Fruit fly (Drosophila melanogaster): ENCODE results near the gene ttk.

Gene ttk

DNA sequence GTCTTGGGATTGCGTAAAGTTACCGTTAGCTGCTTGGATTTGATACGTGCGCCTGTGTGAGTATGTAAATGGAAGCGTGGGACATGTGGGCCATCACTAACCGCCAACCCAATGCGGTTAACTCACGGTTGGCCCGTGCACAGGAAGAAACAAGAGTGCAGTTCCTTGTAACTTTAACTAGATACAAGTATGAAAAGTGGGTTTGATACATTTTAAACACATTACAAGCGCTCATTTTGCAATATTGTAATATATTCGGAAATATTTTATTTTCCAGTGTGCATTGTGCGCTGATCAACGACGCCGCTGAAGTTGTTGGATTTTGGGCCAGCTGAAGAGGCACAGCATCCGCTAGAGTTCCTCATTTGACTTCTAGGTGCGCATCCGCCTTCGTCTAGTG, 25.9 kb upstream of the ttk start (continued):
- TF ChIP-seq Mad (GFP tag; optimal IDR thresholded peaks at IDR 0.05) = no peak
- TF ChIP-seq CG11093 (GFP tag; IDR thresholded peaks at IDR 0.05) = no peak
- TF ChIP-seq kni (GFP tag; optimal IDR thresholded peaks at IDR 0.05) = no peak
- TF ChIP-seq CG7372 (GFP tag; IDR thresholded peaks at IDR 0.05) = no peak
- no peak for TF ChIP-seq crol (GFP tag; IDR thresholded peaks at IDR 0.05)
- TF ChIP-seq her (GFP tag; optimal IDR thresholded peaks at IDR 0.05) = no peak
- no peak for TF ChIP-seq ato (GFP tag; IDR thresholded peaks at IDR 0.05; ENCODE audit: partially characterized antibody)
- peak; percentile 31 for TF ChIP-seq PHDP (tag; optimal IDR thresholded peaks at IDR 0.05)
- no peak for TF ChIP-seq CG8478 (optimal IDR thresholded peaks at IDR 0.05)
- TF ChIP-seq Hr39 (optimal IDR thresholded peaks at IDR 0.05) = no peak
- no peak for TF ChIP-seq CG14965 (GFP tag; optimal IDR thresholded peaks at IDR 0.05; ENCODE audit: borderline replicate concordance)
- peak; percentile 79; the same call in 2 of the 3 replicates for TF ChIP-seq ci (GFP tag; IDR thresholded peaks at IDR 0.05)
- TF ChIP-seq Gug (GFP tag; IDR thresholded peaks at IDR 0.05) = 0 out of 4 replicates have a peak, but pooled peaks have one; percentile 18
- peak; percentile 55 for TF ChIP-seq CG30403 (GFP tag; optimal IDR thresholded peaks at IDR 0.05)
- peak; percentile 15 for TF ChIP-seq CG9609 (GFP tag; optimal IDR thresholded peaks at IDR 0.05)
- no peak for TF ChIP-seq E2f2 (GFP tag; IDR thresholded peaks at IDR 0.05)
- TF ChIP-seq Vsx1 (GFP tag; optimal IDR thresholded peaks at IDR 0.05) = no peak
- TF ChIP-seq aop (GFP tag; IDR thresholded peaks at IDR 0.05) = no peak
- no peak for TF ChIP-seq CG7987 (GFP tag; optimal IDR thresholded peaks at IDR 0.05)
- no peak for TF ChIP-seq Dip3 (GFP tag; optimal IDR thresholded peaks at IDR 0.05)
- TF ChIP-seq CG17802 (tag; optimal IDR thresholded peaks at IDR 0.05) = no peak
- TF ChIP-seq CG13424 (tag; optimal IDR thresholded peaks at IDR 0.05) = peak; percentile 41
- peak; percentile 13 for TF ChIP-seq Chrac-16 (GFP tag; optimal IDR thresholded peaks at IDR 0.05)
- TF ChIP-seq lilli (GFP tag; optimal IDR thresholded peaks at IDR 0.05) = no peak
- TF ChIP-seq Hsf (GFP tag; optimal IDR thresholded peaks at IDR 0.05) = peak; percentile 36
- no peak for TF ChIP-seq CG6654 (GFP tag; optimal IDR thresholded peaks at IDR 0.05)
- peak in 1 of 3 experiments; percentile 66 for TF ChIP-seq lola (GFP tag; optimal IDR thresholded peaks at IDR 0.05)
- peak in 1 of 2 experiments; percentile 84 for TF ChIP-seq bsh (GFP tag; optimal IDR thresholded peaks at IDR 0.05)
- no peak for TF ChIP-seq Fer3 (tag; optimal IDR thresholded peaks at IDR 0.05)
- no peak for TF ChIP-seq Kr (GFP tag; optimal IDR thresholded peaks at IDR 0.05)
- TF ChIP-seq Gsc (GFP tag; IDR thresholded peaks at IDR 0.05) = no peak
- no peak for TF ChIP-seq CG4707 (GFP tag; optimal IDR thresholded peaks at IDR 0.05)
- peak; percentile 67 for TF ChIP-seq Drgx (GFP tag; IDR thresholded peaks at IDR 0.05)
- no peak for TF ChIP-seq CG31224 (GFP tag; IDR thresholded peaks at IDR 0.05)
- no peak for TF ChIP-seq peb (GFP tag; IDR thresholded peaks at IDR 0.05)
- peak; percentile 89 for TF ChIP-seq Ets65A (GFP tag)
- TF ChIP-seq fru (optimal IDR thresholded peaks at IDR 0.05) = no peak
- TF ChIP-seq CG12659 (GFP tag; optimal IDR thresholded peaks at IDR 0.05) = no peak
- peak; percentile 32; the same call in 1 of the 2 replicates for TF ChIP-seq lmd (GFP tag; IDR thresholded peaks at IDR 0.05)
- no peak for TF ChIP-seq CG18011 (GFP tag; optimal IDR thresholded peaks at IDR 0.05)
- peak; percentile 86 for TF ChIP-seq sens (GFP tag)
- no peak for TF ChIP-seq CG1832 (GFP tag; optimal IDR thresholded peaks at IDR 0.05)
- no peak for TF ChIP-seq en (GFP tag; optimal IDR thresholded peaks at IDR 0.05)
- peak; percentile 14 for TF ChIP-seq Side (GFP tag; optimal IDR thresholded peaks at IDR 0.05)
- TF ChIP-seq Fer2 (tag; optimal IDR thresholded peaks at IDR 0.05) = no peak
- peak; percentile 72 for TF ChIP-seq Xrp1 (GFP tag; IDR thresholded peaks at IDR 0.05)
- TF ChIP-seq Dp (GFP tag; optimal IDR thresholded peaks at IDR 0.05) = no peak
- TF ChIP-seq Fer1 (GFP tag; optimal IDR thresholded peaks at IDR 0.05) = no peak
- TF ChIP-seq sna (GFP tag; IDR thresholded peaks at IDR 0.05; ENCODE audit: partially characterized antibody) = no peak
- TF ChIP-seq CG7556 (GFP tag; optimal IDR thresholded peaks at IDR 0.05) = no peak
- peak; percentile 51 for TF ChIP-seq CG3407 (GFP tag; optimal IDR thresholded peaks at IDR 0.05)
- peak; percentile 47 for TF ChIP-seq CG16863 (GFP tag; optimal IDR thresholded peaks at IDR 0.05)
- TF ChIP-seq onecut (GFP tag; IDR thresholded peaks at IDR 0.05) = no peak

All from whole organism, embryonic.